Worm (Caenorhabditis elegans): ENCODE results near the gene F20E11.7.
"Not testable (repeated sequence)": the region's sequence is repeated elsewhere in the genome, so short reads cannot be mapped to it uniquely, and the experiment has no call there.

DNA sequence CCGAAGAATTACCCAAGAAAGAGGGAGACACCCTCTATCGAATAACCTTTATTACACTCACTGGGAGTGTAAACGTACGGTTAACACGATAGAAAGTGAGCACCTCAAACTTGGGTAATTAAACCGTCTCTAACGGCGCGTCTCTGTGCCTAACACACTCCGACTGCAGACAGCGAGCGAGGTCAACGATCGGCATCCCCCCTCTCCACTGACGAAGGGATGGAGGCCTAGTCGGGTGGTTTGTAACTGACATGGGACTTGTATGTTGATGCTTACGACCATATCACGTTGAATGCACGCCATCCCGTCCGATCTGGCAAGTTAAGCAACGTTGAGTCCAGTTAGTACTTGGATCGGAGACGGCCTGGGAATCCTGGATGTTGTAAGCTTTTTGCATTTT is 35.8 kb upstream of the F20E11.7 start:
- TF ChIP-seq athp-1 (tag; optimal IDR thresholded peaks at IDR 0.05); chd-7 (tag; optimal IDR thresholded peaks at IDR 0.05); aptf-2 (GFP tag; conservative IDR thresholded peaks at IDR 0.05); F55B11.4 (tag; optimal IDR thresholded peaks at IDR 0.05; ENCODE audit: borderline replicate concordance, insufficient read depth); unc-62 (GFP tag; optimal IDR thresholded peaks at IDR 0.05); dpl-1 (GFP tag; optimal IDR thresholded peaks at IDR 0.05); F23B12.7 (tag; optimal IDR thresholded peaks at IDR 0.05; ENCODE audit: insufficient read depth); tbx-9 (tag; optimal IDR thresholded peaks at IDR 0.05; ENCODE audit: borderline replicate concordance): not testable (repeated sequence)
- TF ChIP-seq rcor-1 (GFP tag; IDR thresholded peaks at IDR 0.05): peak; percentile 22; the same call in 1 of the 2 replicates

Data from whole organism, young adult.